Worm (Caenorhabditis elegans) whole organism, young adult: ENCODE results near the gene wapl-1.

ENCODE experiments used
- B0035.1 ChIP-seq: sonication (generic microtip); optimal IDR thresholded peaks from 2 replicates; lab custom pipeline; 2016; ENCODE audit warnings: missing genetic modification characterization, mild to moderate bottlenecking, missing compliant biosample characterization, missing genotype, missing genetic modification reagents
- B0261.1 ChIP-seq: sonication (generic microtip); optimal IDR thresholded peaks from 2 replicates; lab custom pipeline; 2016; ENCODE audit warnings: mild to moderate bottlenecking, missing genetic modification characterization, moderate library complexity, missing compliant biosample characterization
- C17E4.6 ChIP-seq: fragments of 200-800 bp; sonication (Bioruptor generic); IDR thresholded peaks from 2 replicates; pipeline ENCODE4 v1.3.6; 2022; ENCODE audit warnings: missing genetic modification reagents, missing genetic modification characterization, missing compliant biosample characterization
- D2030.7 ChIP-seq: fragments of 200-800 bp; sonication (Bioruptor generic); IDR thresholded peaks from 2 replicates; pipeline ENCODE4 v1.3.6; 2022; ENCODE audit warnings: missing genetic modification reagents, missing genetic modification characterization, missing compliant biosample characterization
- F33H1.4 ChIP-seq: fragments of 200-800 bp; sonication (Bioruptor generic); IDR thresholded peaks from 2 replicates; pipeline ENCODE4 v1.3.6; 2022; ENCODE audit warnings: missing genetic modification reagents, missing genetic modification characterization, missing compliant biosample characterization
- F39B2.1 ChIP-seq: fragments of 200-800 bp; sonication (Bioruptor generic); IDR thresholded peaks from 2 replicates; pipeline ENCODE4 v1.3.6; 2022; ENCODE audit warnings: missing genetic modification reagents, missing genetic modification characterization, missing compliant biosample characterization
- F49E8.2 ChIP-seq: sonication (generic microtip); optimal IDR thresholded peaks from 3 replicates; lab custom pipeline; 2017; ENCODE audit warnings: missing genetic modification characterization, mild to moderate bottlenecking, missing compliant biosample characterization, antibody characterized with exemption, moderate library complexity; ENCODE audit not compliant: insufficient read depth
- F57A8.1 ChIP-seq: fragments of 200-800 bp; sonication (Bioruptor generic); optimal IDR thresholded peaks from 2 replicates; lab custom pipeline; 2018; ENCODE audit warnings: mild to moderate bottlenecking, missing genetic modification characterization, moderate library complexity, missing compliant biosample characterization
- K12H6.12 ChIP-seq: fragments of 200-800 bp; sonication (Bioruptor generic); optimal IDR thresholded peaks from 2 replicates; lab custom pipeline; 2018; ENCODE audit warnings: mild to moderate bottlenecking, missing genetic modification characterization, missing compliant biosample characterization
- Y53F4B.3 ChIP-seq: fragments of 200-800 bp; sonication (Bioruptor generic); IDR thresholded peaks from 2 replicates; pipeline ENCODE4 v1.3.6; 2022; ENCODE audit warnings: missing genetic modification reagents, missing genetic modification characterization, missing compliant biosample characterization
- Y53G8AR.9 ChIP-seq: fragments of 200-800 bp; sonication (Bioruptor generic); conservative IDR thresholded peaks from 2 replicates; pipeline ENCODE4 v1.3.6; 2022; ENCODE audit warnings: missing genetic modification reagents, missing genetic modification characterization, missing compliant biosample characterization
- Y67H2A.10 ChIP-seq: fragments of 200-800 bp; sonication (Bioruptor generic); conservative IDR thresholded peaks from 2 replicates; pipeline ENCODE4 v1.3.6; 2022; ENCODE audit warnings: missing genetic modification reagents, missing genetic modification characterization, missing compliant biosample characterization
- Y79H2A.3 ChIP-seq: fragments of 200-800 bp; sonication (Bioruptor generic); conservative IDR thresholded peaks from 2 replicates; pipeline ENCODE4 v1.3.6; 2022; ENCODE audit warnings: missing genetic modification reagents, missing genetic modification characterization, missing compliant biosample characterization
- Y95B8A.8 ChIP-seq: fragments of 200-800 bp; sonication (Bioruptor generic); IDR thresholded peaks from 2 replicates; pipeline ENCODE4 v1.3.6; 2022; ENCODE audit warnings: missing genetic modification reagents, missing genetic modification characterization, missing compliant biosample characterization
- cebp-1 ChIP-seq, 2 experiments: fragments of 200-800 bp in 1 of 2; sonication (Bioruptor generic) in 1 of 2; sonication (generic microtip) in 1 of 2; IDR thresholded peaks in 1 of 2; optimal IDR thresholded peaks in 1 of 2; 2 replicates each; pipeline versions ENCODE4 v1.3.6 to Lab custom; 2017 to 2022; ENCODE audit warnings: missing compliant biosample characterization in 2 of 2, missing genetic modification characterization in 2 of 2, mild to moderate bottlenecking in 1 of 2, missing genetic modification reagents in 1 of 2, moderate library complexity in 1 of 2
- ceh-100 ChIP-seq: fragments of 200-800 bp; sonication (Bioruptor generic); IDR thresholded peaks from 2 replicates; pipeline ENCODE4 v1.3.6; 2022; ENCODE audit warnings: missing genetic modification reagents, missing genetic modification characterization, missing compliant biosample characterization
- ceh-40 ChIP-seq: fragments of 200-800 bp; sonication (Bioruptor generic); IDR thresholded peaks from 2 replicates; pipeline ENCODE4 v1.3.6; 2022; ENCODE audit warnings: missing genetic modification characterization, missing compliant biosample characterization
- ceh-58 ChIP-seq: fragments of 200-800 bp; sonication (Bioruptor generic); IDR thresholded peaks from 2 replicates; pipeline ENCODE4 v1.3.6; 2022; ENCODE audit warnings: missing genetic modification characterization, missing compliant biosample characterization
- ceh-91 ChIP-seq: fragments of 200-800 bp; sonication (Bioruptor generic); IDR thresholded peaks from 2 replicates; pipeline ENCODE4 v1.3.6; 2022; ENCODE audit warnings: missing genetic modification reagents, missing genetic modification characterization, missing compliant biosample characterization
- dpl-1 ChIP-seq: fragments of 150-350 bp; optimal IDR thresholded peaks from 2 replicates; lab custom pipeline; 2014; ENCODE audit warnings: missing biosample characterization, missing genetic modification reagents, missing genetic modification characterization
- efl-1 ChIP-seq: fragments of 150-350 bp; optimal IDR thresholded peaks from 2 replicates; lab custom pipeline; 2014; ENCODE audit warnings: missing biosample characterization, missing genetic modification reagents, missing genetic modification characterization
- egl-44 ChIP-seq: fragments of 200-800 bp; sonication (Bioruptor generic); IDR thresholded peaks from 2 replicates; pipeline ENCODE4 v1.3.6; 2022; ENCODE audit warnings: missing genetic modification reagents, missing genetic modification characterization, missing compliant biosample characterization
- ekl-4 ChIP-seq: fragments of 200-800 bp; sonication (Bioruptor generic); IDR thresholded peaks from 2 replicates; pipeline ENCODE4 v1.3.6; 2022; ENCODE audit warnings: missing genetic modification reagents, missing genetic modification characterization, missing compliant biosample characterization
- ets-4 ChIP-seq: fragments of 200-800 bp; sonication (Bioruptor generic); optimal IDR thresholded peaks from 2 replicates; lab custom pipeline; 2018; ENCODE audit warnings: mild to moderate bottlenecking, missing genetic modification characterization, missing compliant biosample characterization
- gei-17 ChIP-seq: fragments of 200-800 bp; sonication (Bioruptor generic); optimal IDR thresholded peaks from 2 replicates; lab custom pipeline; 2018; ENCODE audit warnings: mild to moderate bottlenecking, missing genetic modification characterization, missing compliant biosample characterization
- him-1 ChIP-seq: sonication (generic microtip); optimal IDR thresholded peaks from 2 replicates; lab custom pipeline; 2016; ENCODE audit warnings: missing genotype, missing genetic modification reagents, missing genetic modification characterization, missing compliant biosample characterization
- hmg-1.2 ChIP-seq: fragments of 200-800 bp; sonication (Bioruptor generic); IDR thresholded peaks from 2 replicates; pipeline ENCODE4 v1.3.6; 2022; ENCODE audit warnings: missing genetic modification reagents, missing genetic modification characterization, missing compliant biosample characterization
- hrde-1 ChIP-seq: sonication (generic microtip); optimal IDR thresholded peaks from 2 replicates; lab custom pipeline; 2016; ENCODE audit warnings: missing genetic modification characterization, mild to moderate bottlenecking, missing compliant biosample characterization, moderate library complexity, missing genotype, missing genetic modification reagents, borderline replicate concordance
- lin-26 ChIP-seq: fragments of 200-800 bp; sonication (Bioruptor generic); IDR thresholded peaks from 2 replicates; pipeline ENCODE4 v1.3.6; 2022; ENCODE audit warnings: missing genetic modification reagents, missing genetic modification characterization, missing compliant biosample characterization
- lin-54 ChIP-seq: fragments of 200-800 bp; sonication (Bioruptor generic); optimal IDR thresholded peaks from 2 replicates; lab custom pipeline; 2018; ENCODE audit warnings: mild to moderate bottlenecking, missing genetic modification characterization, missing compliant biosample characterization
- madf-3 ChIP-seq: fragments of 200-800 bp; sonication (Bioruptor generic); IDR thresholded peaks from 2 replicates; pipeline ENCODE4 v1.3.6; 2022; ENCODE audit warnings: missing genetic modification reagents, missing genetic modification characterization, missing compliant biosample characterization
- madf-6 ChIP-seq: fragments of 200-800 bp; sonication (Bioruptor generic); IDR thresholded peaks from 2 replicates; pipeline ENCODE4 v1.3.6; 2022; ENCODE audit warnings: missing genetic modification reagents, missing genetic modification characterization, missing compliant biosample characterization
- madf-8 ChIP-seq: fragments of 200-800 bp; sonication (Bioruptor generic); conservative IDR thresholded peaks from 2 replicates; pipeline ENCODE4 v1.3.6; 2022; ENCODE audit warnings: missing genetic modification reagents, missing genetic modification characterization, missing compliant biosample characterization
- nfyb-1 ChIP-seq: fragments of 200-800 bp; sonication (Bioruptor generic); IDR thresholded peaks from 2 replicates; pipeline ENCODE4 v1.3.6; 2022; ENCODE audit warnings: missing genetic modification reagents, missing genetic modification characterization, missing compliant biosample characterization
- pbrm-1 ChIP-seq: fragments of 200-800 bp; sonication (Bioruptor generic); IDR thresholded peaks from 2 replicates; pipeline ENCODE4 v1.3.6; 2022; ENCODE audit warnings: missing genetic modification reagents, missing genetic modification characterization, missing compliant biosample characterization
- rcor-1 ChIP-seq: fragments of 200-800 bp; sonication (Bioruptor generic); IDR thresholded peaks from 2 replicates; pipeline ENCODE4 v1.3.6; 2022; ENCODE audit warnings: missing genetic modification reagents, missing genetic modification characterization, missing compliant biosample characterization
- rec-8 ChIP-seq, 2 experiments: sonication (generic microtip); optimal IDR thresholded peaks; 2 replicates each; lab custom pipeline; 2016; ENCODE audit warnings: mild to moderate bottlenecking in 2 of 2, missing genetic modification characterization in 2 of 2, missing genetic modification reagents in 2 of 2, missing genotype in 2 of 2, missing biosample characterization in 1 of 2, missing compliant biosample characterization in 1 of 2, moderate library complexity in 1 of 2
- rpc-1 ChIP-seq, 2 experiments: fragments of 150-350 bp in 1 of 2; sonication (generic microtip) in 1 of 2; optimal IDR thresholded peaks; 2 replicates each; lab custom pipeline; 2014 to 2018; ENCODE audit warnings: missing biosample characterization in 1 of 2, missing genetic modification characterization in 1 of 2, missing genetic modification reagents in 1 of 2, missing genotype in 1 of 2
- snpc-1.3 ChIP-seq: sonication (generic microtip); optimal IDR thresholded peaks from 2 replicates; lab custom pipeline; 2017; ENCODE audit warnings: missing genetic modification characterization, mild to moderate bottlenecking, missing compliant biosample characterization, antibody characterized with exemption, moderate library complexity, missing genotype, missing genetic modification reagents; ENCODE audit not compliant: insufficient read depth
- snpc-3.4 ChIP-seq: sonication (generic microtip); optimal IDR thresholded peaks from 2 replicates; lab custom pipeline; 2017; ENCODE audit warnings: missing genetic modification characterization, mild to moderate bottlenecking, missing compliant biosample characterization, antibody characterized with exemption, moderate library complexity, missing genotype, missing genetic modification reagents
- snpc-4 ChIP-seq, 5 experiments: fragments of 150-350 bp in 1 of 5; sonication (generic microtip) in 4 of 5; optimal IDR thresholded peaks; 2 replicates each; lab custom pipeline; 2014 to 2018; ENCODE audit warnings: missing genetic modification characterization in 5 of 5, missing biosample characterization in 3 of 5, antibody characterized with exemption in 2 of 5, mild to moderate bottlenecking in 2 of 5, missing compliant biosample characterization in 2 of 5, missing genotype in 2 of 5, moderate library complexity in 2 of 5, missing genetic modification reagents in 1 of 5
- tbp1 ChIP-seq: fragments of 200-800 bp; sonication (Bioruptor generic); optimal IDR thresholded peaks from 2 replicates; lab custom pipeline; 2018; ENCODE audit warnings: mild to moderate bottlenecking, missing genetic modification characterization, missing compliant biosample characterization
- ztf-18 ChIP-seq: sonication (generic microtip); optimal IDR thresholded peaks from 2 replicates; lab custom pipeline; 2016; ENCODE audit warnings: missing genotype, mild to moderate bottlenecking, missing genetic modification characterization, missing compliant biosample characterization
- ztf-3 ChIP-seq: fragments of 200-800 bp; sonication (Bioruptor generic); optimal IDR thresholded peaks from 2 replicates; lab custom pipeline; 2018; ENCODE audit warnings: mild to moderate bottlenecking, missing genetic modification characterization, missing compliant biosample characterization

The wapl-1 gene

DNA sequence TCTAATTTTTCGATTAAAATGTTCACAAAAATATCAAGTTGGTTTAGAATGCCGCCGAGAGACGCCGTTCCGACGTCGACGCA is 1.6 kb upstream of the wapl-1 start, which contains the start of gene chat-1:
chat-1 (plus strand) TSS at position 48 of the 83 bp plus-strand sequence.
- TF ChIP-seq ztf-18 (tag; lab: Kevin White, UChicago) (no peak), K12H6.12 (tag; lab: Kevin White, UChicago) (no peak), dpl-1 (GFP tag; lab: Kevin White, UChicago) (no peak), B0261.1 (no peak), tbp1 (no peak), gei-17 (GFP tag; lab: Kevin White, UChicago) (no peak), F49E8.2 (tag; lab: Kevin White, UChicago) (no peak), F39B2.1 (GFP tag; lab: Robert Waterston, UW) (no peak), Y53G8AR.9 (GFP tag; lab: Robert Waterston, UW) (no peak), egl-44 (GFP tag; lab: Robert Waterston, UW) (no peak), madf-3 (GFP tag; lab: Robert Waterston, UW) (no peak), ceh-58 (GFP tag; lab: Robert Waterston, UW) (no peak), Y67H2A.10 (GFP tag; lab: Robert Waterston, UW) (no peak), ceh-91 (GFP tag; lab: Robert Waterston, UW) (no peak), F57A8.1 (GFP tag; lab: Kevin White, UChicago) (no peak)

- no peak for TF ChIP-seq cebp-1 (GFP tag; IDR thresholded peaks at IDR 0.05; lab: Robert Waterston, UW)
- TF ChIP-seq cebp-1 (tag; optimal IDR thresholded peaks at IDR 0.05; lab: Kevin White, UChicago), result no peak
- peak; percentile 13 for TF ChIP-seq hrde-1 (tag; lab: Kevin White, UChicago)
- no peak for TF ChIP-seq him-1 (tag; lab: Kevin White, UChicago)
- TF ChIP-seq tbp1, result peak; percentile 13
- no peak for TF ChIP-seq ztf-18 (tag; lab: Kevin White, UChicago)
- TF ChIP-seq D2030.7 (GFP tag; lab: Robert Waterston, UW), result no peak
- TF ChIP-seq madf-3 (GFP tag; lab: Robert Waterston, UW), result 0 out of 2 replicates have a peak, but pooled peaks have one; percentile 56
- TF ChIP-seq ets-4 (GFP tag; lab: Kevin White, UChicago), result no peak
- peak; percentile 12; the same call in 1 of the 2 replicates for TF ChIP-seq Y95B8A.8
- TF ChIP-seq snpc-3.4 (tag; lab: Kevin White, UChicago), result peak; percentile 35
- no peak for TF ChIP-seq ztf-3
- no peak for TF ChIP-seq rpc-1 (optimal IDR thresholded peaks at IDR 0.05; lab: Kevin White, UChicago)
- no peak for TF ChIP-seq rpc-1 (tag; optimal IDR thresholded peaks at IDR 0.05; lab: Kevin White, UChicago)
- TF ChIP-seq hmg-1.2 (GFP tag; lab: Robert Waterston, UW), result peak; percentile 52
- TF ChIP-seq F33H1.4 (GFP tag; lab: Robert Waterston, UW), result peak; percentile 40
- peak; percentile 74 for TF ChIP-seq madf-6 (GFP tag; lab: Robert Waterston, UW)
- TF ChIP-seq Y79H2A.3 (GFP tag; lab: Robert Waterston, UW), result peak; percentile 74; the same call in 1 of the 2 replicates
- peak; percentile 63; the same call in 1 of the 2 replicates for TF ChIP-seq pbrm-1
- 0 out of 2 replicates have a peak, but pooled peaks have one; percentile 13 for TF ChIP-seq Y53F4B.3 (GFP tag; lab: Robert Waterston, UW)
- TF ChIP-seq ekl-4, result 0 out of 2 replicates have a peak, but pooled peaks have one; percentile 19
- TF ChIP-seq K12H6.12 (tag; lab: Kevin White, UChicago), result no peak
- TF ChIP-seq rec-8 (tag; optimal IDR thresholded peaks at IDR 0.05; lab: Kevin White, UChicago), result no peak
- peak; percentile 48; the same call in 1 of the 2 replicates for TF ChIP-seq rcor-1 (GFP tag; lab: Robert Waterston, UW)
- 0 out of 2 replicates have a peak, but pooled peaks have one; percentile 15 for TF ChIP-seq nfyb-1
- TF ChIP-seq snpc-1.3 (tag; lab: Kevin White, UChicago), result peak; percentile 39
- TF ChIP-seq snpc-4 (GFP tag; optimal IDR thresholded peaks at IDR 0.05; lab: Kevin White, UChicago), result no peak
- peak in 1 of 4 experiments; percentile 17 for TF ChIP-seq snpc-4 (tag; optimal IDR thresholded peaks at IDR 0.05; lab: Kevin White, UChicago)
- TF ChIP-seq C17E4.6 (GFP tag; lab: Robert Waterston, UW), result 0 out of 2 replicates have a peak, but pooled peaks have one; percentile 61
- peak; percentile 71; the same call in 1 of the 2 replicates for TF ChIP-seq lin-26 (GFP tag; lab: Robert Waterston, UW)
- peak; percentile 29 for TF ChIP-seq lin-54 (GFP tag; lab: Kevin White, UChicago)
- TF ChIP-seq B0035.1 (tag; lab: Kevin White, UChicago), result no peak
- TF ChIP-seq ceh-100 (GFP tag; lab: Robert Waterston, UW), result peak; percentile 39
- 0 out of 2 replicates have a peak, but pooled peaks have one; percentile 31 for TF ChIP-seq ceh-40
- peak; percentile 3 for TF ChIP-seq efl-1
- peak; percentile 81 for TF ChIP-seq Y53G8AR.9 (GFP tag; lab: Robert Waterston, UW)
- TF ChIP-seq madf-8 (GFP tag; lab: Robert Waterston, UW), result no peak
These were observed 1.3 kb upstream of the wapl-1 start for ce11 chrIV:4446884-4447283.
